Worm (Caenorhabditis elegans): ENCODE results near the gene str-171.

str-171 gene

DNA sequence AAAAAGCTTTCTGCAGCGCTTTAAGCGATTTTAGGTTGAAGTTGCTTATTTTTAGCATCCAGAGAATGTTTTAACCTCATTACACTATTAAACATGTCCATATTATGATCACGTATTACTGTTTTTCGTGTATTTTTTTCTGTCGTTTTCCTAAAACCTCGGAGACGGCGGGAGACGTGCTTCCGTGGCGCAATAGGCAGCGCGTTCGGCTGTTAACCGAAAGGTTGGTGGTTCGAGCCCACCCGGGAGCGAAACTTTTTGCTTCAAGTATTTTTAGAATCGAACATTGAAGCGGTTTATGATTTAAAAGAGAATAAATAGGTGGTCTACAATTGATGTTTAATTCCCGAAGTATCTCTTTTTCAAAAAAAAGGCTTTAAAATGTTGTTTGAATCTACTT is 24.2 kb upstream of the str-171 start (continued):
- TF ChIP-seq F22D6.2 (tag; optimal IDR thresholded peaks at IDR 0.05) (no peak), attf-5 (GFP tag; optimal IDR thresholded peaks at IDR 0.05) (peak; percentile 38), ztf-28 (GFP tag; IDR thresholded peaks at IDR 0.05) (0 out of 2 replicates have a peak, but pooled peaks have one; percentile 53), aptf-2 (GFP tag; conservative IDR thresholded peaks at IDR 0.05) (no peak), lag-1 (GFP tag; IDR thresholded peaks at IDR 0.05) (no peak), madf-10 (tag; optimal IDR thresholded peaks at IDR 0.05) (no peak), F52B5.7 (tag; optimal IDR thresholded peaks at IDR 0.05) (no peak), snpc-4 (GFP tag; optimal IDR thresholded peaks at IDR 0.05) (no peak), snpc-4 (tag; optimal IDR thresholded peaks at IDR 0.05) (no peak), ztf-6 (GFP tag; IDR thresholded peaks at IDR 0.05) (no peak), ama-1 (optimal IDR thresholded peaks at IDR 0.05) (no peak), ama-1 (GFP tag; optimal IDR thresholded peaks at IDR 0.05) (no peak), tbx-9 (tag; optimal IDR thresholded peaks at IDR 0.05; ENCODE audit: borderline replicate concordance) (no peak), pbrm-1 (GFP tag; IDR thresholded peaks at IDR 0.05) (peak; percentile 68; the same call in 1 of the 2 replicates), Y53G8AR.9 (GFP tag; conservative IDR thresholded peaks at IDR 0.05) (no peak), zfh-2 (GFP tag; conservative IDR thresholded peaks at IDR 0.05) (no peak), rcor-1 (GFP tag; IDR thresholded peaks at IDR 0.05) (no peak), mcd-1 (GFP tag; IDR thresholded peaks at IDR 0.05) (no peak), mxl-1 (tag; optimal IDR thresholded peaks at IDR 0.05) (no peak), efl-1 (GFP tag; optimal IDR thresholded peaks at IDR 0.05) (no peak), ztf-3 (GFP tag; optimal IDR thresholded peaks at IDR 0.05) (no peak), cebp-1 (GFP tag; IDR thresholded peaks at IDR 0.05) (no peak), cebp-1 (tag; optimal IDR thresholded peaks at IDR 0.05) (no peak), egl-44 (GFP tag; IDR thresholded peaks at IDR 0.05) (no peak), let-607 (tag; optimal IDR thresholded peaks at IDR 0.05) (no peak), snpc-1.3 (tag; optimal IDR thresholded peaks at IDR 0.05; ENCODE audit: insufficient read depth) (no peak), hsf-1 (GFP tag; IDR thresholded peaks at IDR 0.05) (no peak), F23B12.7 (tag; optimal IDR thresholded peaks at IDR 0.05; ENCODE audit: insufficient read depth) (peak; percentile 77), hmg-20 (GFP tag; IDR thresholded peaks at IDR 0.05) (no peak), dox-1 (GFP tag; IDR thresholded peaks at IDR 0.05) (no peak), D2030.7 (GFP tag; IDR thresholded peaks at IDR 0.05) (peak; percentile 75), ZK185.1 (tag; optimal IDR thresholded peaks at IDR 0.05; ENCODE audit: poor library complexity, severe bottlenecking) (no peak), hlh-12 (tag; optimal IDR thresholded peaks at IDR 0.05) (no peak), pha-4 (tag; optimal IDR thresholded peaks at IDR 0.05) (no peak), mes-4 (tag; optimal IDR thresholded peaks at IDR 0.05) (no peak), sptf-2 (GFP tag; optimal IDR thresholded peaks at IDR 0.05) (no peak), ceh-27 (GFP tag; optimal IDR thresholded peaks at IDR 0.05) (no peak), T26A5.8 (tag; optimal IDR thresholded peaks at IDR 0.05) (no peak), athp-1 (tag; optimal IDR thresholded peaks at IDR 0.05) (no peak), repo-1 (tag; optimal IDR thresholded peaks at IDR 0.05) (no peak), let-526 (GFP tag; IDR thresholded peaks at IDR 0.05) (no peak), C17E4.6 (GFP tag; IDR thresholded peaks at IDR 0.05) (no peak), sdz-38 (tag; optimal IDR thresholded peaks at IDR 0.05) (no peak), atf-7 (tag; optimal IDR thresholded peaks at IDR 0.05) (no peak), F10E7.11 (tag; optimal IDR thresholded peaks at IDR 0.05) (no peak), attf-3 (GFP tag; conservative IDR thresholded peaks at IDR 0.05) (no peak), cebp-2 (GFP tag; IDR thresholded peaks at IDR 0.05) (no peak), nfya-2 (GFP tag; IDR thresholded peaks at IDR 0.05) (no peak), hrde-1 (tag; optimal IDR thresholded peaks at IDR 0.05; ENCODE audit: borderline replicate concordance) (no peak), Y67H2A.10 (GFP tag; conservative IDR thresholded peaks at IDR 0.05) (no peak)

Measured in whole organism, young adult.